Fruit fly (Drosophila melanogaster) whole organism, embryonic: ENCODE data around the gene PGRP-SD.

Experiments used
- ATbp ChIP-seq: fragments of 200-800 bp; sonication (Bioruptor generic); optimal IDR thresholded peaks from 2 replicates; lab custom pipeline; 2017; ENCODE audit warnings: missing biosample characterization, mild to moderate bottlenecking, missing genetic modification characterization, missing genetic modification reagents
- Abd-B ChIP-seq: fragments of 200-800 bp; sonication (Bioruptor generic); optimal IDR thresholded peaks from 2 replicates; lab custom pipeline; 2018; ENCODE audit warnings: missing biosample characterization, mild to moderate bottlenecking, missing genetic modification characterization, moderate library complexity
- Awh ChIP-seq: fragments of 200-800 bp; sonication (Bioruptor generic); IDR thresholded peaks from 2 replicates; pipeline ENCODE4, ENCODE4 v1.3.6; 2022; ENCODE audit warnings: missing biosample characterization, missing genetic modification characterization
- Blimp-1 ChIP-seq: fragments of 200-800 bp; sonication (Bioruptor generic); optimal IDR thresholded peaks from 3 replicates; lab custom pipeline; 2018; ENCODE audit warnings: missing biosample characterization, missing genetic modification characterization, mild to moderate bottlenecking, moderate library complexity, missing genetic modification reagents
- CG10431 ChIP-seq: fragments of 200-800 bp; sonication (Bioruptor generic); optimal IDR thresholded peaks from 3 replicates; lab custom pipeline; 2018; ENCODE audit warnings: missing biosample characterization, mild to moderate bottlenecking, missing genetic modification characterization
- CG10979 ChIP-seq: fragments of 200-800 bp; sonication (Bioruptor generic); optimal IDR thresholded peaks from 2 replicates; lab custom pipeline; 2018; ENCODE audit warnings: missing biosample characterization, mild to moderate bottlenecking, missing genetic modification characterization, moderate library complexity
- CG11398 ChIP-seq: fragments of 200-800 bp; sonication (Bioruptor generic); optimal IDR thresholded peaks from 2 replicates; lab custom pipeline; 2016; ENCODE audit warnings: missing biosample characterization, missing genetic modification characterization
- CG12391 ChIP-seq: fragments of 200-800 bp; sonication (Bioruptor generic); optimal IDR thresholded peaks from 3 replicates; lab custom pipeline; 2018; ENCODE audit warnings: missing biosample characterization, mild to moderate bottlenecking, missing genetic modification characterization, moderate library complexity
- CG12744 ChIP-seq: fragments of 200-800 bp; sonication (Bioruptor generic); optimal IDR thresholded peaks from 2 replicates; lab custom pipeline; 2016; ENCODE audit warnings: missing biosample characterization, missing genetic modification characterization
- CG14014 ChIP-seq: fragments of 200-800 bp; sonication (Bioruptor generic); IDR thresholded peaks from 2 replicates; pipeline ENCODE4 v1.3.6; 2022; ENCODE audit warnings: missing biosample characterization, missing genetic modification characterization
- CG14667 ChIP-seq: fragments of 200-800 bp; sonication (Bioruptor generic); IDR thresholded peaks from 2 replicates; pipeline ENCODE4 v1.3.6; 2022; ENCODE audit warnings: missing biosample characterization, missing genetic modification characterization
- CG15696 ChIP-seq: fragments of 200-800 bp; sonication (Bioruptor generic); optimal IDR thresholded peaks from 2 replicates; lab custom pipeline; 2019; ENCODE audit warnings: missing biosample characterization, mild to moderate bottlenecking, missing genetic modification characterization, moderate library complexity
- CG17328 ChIP-seq: fragments of 200-800 bp; sonication (Bioruptor generic); IDR thresholded peaks from 2 replicates; pipeline ENCODE4 v1.3.6; 2022; ENCODE audit warnings: missing biosample characterization, missing genetic modification characterization
- CG17829 ChIP-seq: fragments of 200-800 bp; optimal IDR thresholded peaks from 2 replicates; lab custom pipeline; 2019; ENCODE audit warnings: missing biosample characterization, mild to moderate bottlenecking, missing genetic modification characterization, moderate library complexity
- CG2116 ChIP-seq: fragments of 200-800 bp; sonication (Bioruptor generic); optimal IDR thresholded peaks from 3 replicates; lab custom pipeline; 2018; ENCODE audit warnings: missing biosample characterization, mild to moderate bottlenecking, missing genetic modification characterization
- CG2199 ChIP-seq: fragments of 200-800 bp; sonication (Bioruptor generic); IDR thresholded peaks from 3 replicates; pipeline ENCODE4 v1.3.6; 2022; ENCODE audit warnings: missing biosample characterization, missing genetic modification characterization
- CG2678 ChIP-seq: fragments of 200-800 bp; sonication (Bioruptor generic); optimal IDR thresholded peaks from 3 replicates; lab custom pipeline; 2019; ENCODE audit warnings: missing biosample characterization, mild to moderate bottlenecking, missing genetic modification characterization, moderate library complexity
- CG30020 ChIP-seq: fragments of 200-800 bp; optimal IDR thresholded peaks from 2 replicates; lab custom pipeline; 2019; ENCODE audit warnings: missing biosample characterization, mild to moderate bottlenecking, missing genetic modification characterization, moderate library complexity
- CG31224 ChIP-seq: fragments of 200-800 bp; sonication (Bioruptor generic); IDR thresholded peaks from 2 replicates; pipeline ENCODE4 v1.3.6; 2022; ENCODE audit warnings: missing biosample characterization, missing genetic modification characterization
- CG31441 ChIP-seq: fragments of 200-800 bp; sonication (Bioruptor generic); IDR thresholded peaks from 2 replicates; pipeline ENCODE4 v1.3.6; 2022; ENCODE audit warnings: missing biosample characterization, missing genetic modification characterization
- CG43689 ChIP-seq: fragments of 200-800 bp; sonication (Bioruptor generic); IDR thresholded peaks from 2 replicates; pipeline ENCODE4 v1.3.6; 2022; ENCODE audit warnings: missing biosample characterization, missing genetic modification characterization
- CG4404 ChIP-seq: fragments of 200-800 bp; sonication (Bioruptor generic); IDR thresholded peaks from 2 replicates; pipeline ENCODE4 v1.3.6; 2022; ENCODE audit warnings: missing biosample characterization, missing genetic modification characterization
- CG5953 ChIP-seq: fragments of 200-800 bp; sonication (Bioruptor generic); IDR thresholded peaks from 2 replicates; pipeline ENCODE4 v1.3.6; 2022; ENCODE audit warnings: missing biosample characterization, missing genetic modification characterization
- CG8388 ChIP-seq: fragments of 200-800 bp; sonication (Bioruptor generic); optimal IDR thresholded peaks from 2 replicates; lab custom pipeline; 2019; ENCODE audit warnings: missing biosample characterization, mild to moderate bottlenecking, missing genetic modification characterization, moderate library complexity
- Dip2 ChIP-seq: fragments of 200-800 bp; sonication (Bioruptor generic); IDR thresholded peaks from 2 replicates; pipeline ENCODE4 v1.3.6; 2022; ENCODE audit warnings: missing biosample characterization, missing genetic modification characterization
- Ets65A ChIP-seq: fragments of 200-800 bp; sonication (Bioruptor generic); peaks from one replicate; lab custom pipeline; 2016; ENCODE audit warnings: missing biosample characterization, missing genetic modification characterization
- Oli ChIP-seq: fragments of 200-800 bp; sonication (Bioruptor generic); optimal IDR thresholded peaks from 2 replicates; lab custom pipeline; 2018; ENCODE audit warnings: missing biosample characterization, mild to moderate bottlenecking, missing genetic modification characterization, moderate library complexity
- Ssrp ChIP-seq: fragments of 200-800 bp; sonication (Bioruptor generic); optimal IDR thresholded peaks from 2 replicates; lab custom pipeline; 2018; ENCODE audit warnings: missing biosample characterization, mild to moderate bottlenecking, missing genetic modification characterization, moderate library complexity
- bab2 ChIP-seq: fragments of 200-800 bp; sonication (Bioruptor generic); optimal IDR thresholded peaks from 2 replicates; lab custom pipeline; 2016; ENCODE audit warnings: missing biosample characterization, missing genetic modification characterization
- chif ChIP-seq, 2 experiments: fragments of 200-800 bp; sonication (Bioruptor generic); optimal IDR thresholded peaks; 3 replicates each; lab custom pipeline; 2016; ENCODE audit warnings: missing biosample characterization in 2 of 2, missing genetic modification characterization in 2 of 2
- dmrt11E ChIP-seq: fragments of 200-800 bp; sonication (Bioruptor generic); optimal IDR thresholded peaks from 3 replicates; lab custom pipeline; 2018; ENCODE audit warnings: missing biosample characterization, mild to moderate bottlenecking, missing genetic modification characterization, moderate library complexity
- dpn ChIP-seq, 2 experiments: fragments of 200-800 bp; sonication (Bioruptor generic); optimal IDR thresholded peaks; 3 replicates each; lab custom pipeline; 2016; ENCODE audit warnings: missing biosample characterization in 2 of 2, missing genetic modification characterization in 2 of 2
- ewg ChIP-seq: fragments of 200-800 bp; sonication (Bioruptor generic); optimal IDR thresholded peaks from 3 replicates; lab custom pipeline; 2017; ENCODE audit warnings: mild to moderate bottlenecking, missing biosample characterization, missing genetic modification reagents, missing genetic modification characterization
- fd96Cb ChIP-seq: fragments of 200-800 bp; sonication (Bioruptor generic); optimal IDR thresholded peaks from 2 replicates; lab custom pipeline; 2018; ENCODE audit warnings: missing biosample characterization, mild to moderate bottlenecking, missing genetic modification characterization, moderate library complexity
- grn ChIP-seq: fragments of 200-800 bp; sonication (Bioruptor generic); optimal IDR thresholded peaks from 3 replicates; lab custom pipeline; 2017; ENCODE audit warnings: missing biosample characterization, missing genetic modification characterization
- gsb-n ChIP-seq: fragments of 200-800 bp; sonication (Bioruptor generic); optimal IDR thresholded peaks from 3 replicates; lab custom pipeline; 2018; ENCODE audit warnings: missing biosample characterization, mild to moderate bottlenecking, missing genetic modification characterization
- gt ChIP-seq: fragments of 200-800 bp; sonication (Bioruptor generic); IDR thresholded peaks from 2 replicates; pipeline ENCODE4 v1.3.6; 2022; ENCODE audit warnings: missing biosample characterization, missing genetic modification characterization
- ind ChIP-seq: fragments of 200-800 bp; sonication (Bioruptor generic); optimal IDR thresholded peaks from 3 replicates; lab custom pipeline; 2016; ENCODE audit warnings: missing biosample characterization, missing genetic modification characterization
- lmd ChIP-seq: fragments of 200-800 bp; sonication (Bioruptor generic); IDR thresholded peaks from 2 replicates; pipeline ENCODE4 v1.3.6; 2022; ENCODE audit warnings: missing biosample characterization, missing genetic modification characterization
- pan ChIP-seq, 4 experiments: fragments of >200 bp in 3 of 4; fragments of 200-800 bp in 1 of 4; sonication (Bioruptor generic) in 1 of 4; optimal IDR thresholded peaks in 3 of 4; IDR thresholded peaks in 1 of 4; 2 replicates each; pipeline versions ENCODE4 v1.3.6 to Lab custom; 2017 to 2022; ENCODE audit warnings: missing biosample characterization in 2 of 4, missing genetic modification characterization in 2 of 4, mixed read lengths in 1 of 4
- pb ChIP-seq: fragments of 200-800 bp; sonication (Bioruptor generic); optimal IDR thresholded peaks from 3 replicates; lab custom pipeline; 2016; ENCODE audit warnings: missing biosample characterization, missing genetic modification characterization
- pnt ChIP-seq: fragments of 200-800 bp; sonication (Bioruptor generic); optimal IDR thresholded peaks from 3 replicates; lab custom pipeline; 2016; ENCODE audit warnings: missing biosample characterization, missing genetic modification characterization
- pum ChIP-seq: fragments of 200-800 bp; sonication (Bioruptor generic); optimal IDR thresholded peaks from 2 replicates; lab custom pipeline; 2016; ENCODE audit warnings: missing biosample characterization, missing genetic modification characterization
- ranshi ChIP-seq: fragments of 200-800 bp; sonication (Bioruptor generic); IDR thresholded peaks from 2 replicates; pipeline ENCODE4 v1.3.6; 2022; ENCODE audit warnings: missing biosample characterization, missing genetic modification characterization
- row ChIP-seq: fragments of 200-800 bp; sonication (Bioruptor generic); IDR thresholded peaks from 3 replicates; pipeline ENCODE4 v1.3.6; 2022; ENCODE audit warnings: missing biosample characterization, missing genetic modification characterization
- sens-2 ChIP-seq: fragments of 200-800 bp; sonication (Bioruptor generic); IDR thresholded peaks from 2 replicates; pipeline ENCODE4 v1.3.6; 2022; ENCODE audit warnings: missing biosample characterization, missing genetic modification characterization
- sisA ChIP-seq: fragments of 200-800 bp; sonication (Bioruptor generic); IDR thresholded peaks from 2 replicates; pipeline ENCODE4 v1.3.6; 2022; ENCODE audit warnings: missing biosample characterization, missing genetic modification characterization
- tgo ChIP-seq: fragments of 200-800 bp; sonication (Bioruptor generic); IDR thresholded peaks from 3 replicates; pipeline ENCODE4 v1.3.6; 2022; ENCODE audit warnings: missing biosample characterization, missing genetic modification characterization
- ttk ChIP-seq: fragments of 200-800 bp; sonication (Bioruptor generic); IDR thresholded peaks from 2 replicates; pipeline ENCODE4 v2.1.2; 2022; ENCODE audit warnings: missing biosample characterization, missing genetic modification characterization

The PGRP-SD gene

DNA sequence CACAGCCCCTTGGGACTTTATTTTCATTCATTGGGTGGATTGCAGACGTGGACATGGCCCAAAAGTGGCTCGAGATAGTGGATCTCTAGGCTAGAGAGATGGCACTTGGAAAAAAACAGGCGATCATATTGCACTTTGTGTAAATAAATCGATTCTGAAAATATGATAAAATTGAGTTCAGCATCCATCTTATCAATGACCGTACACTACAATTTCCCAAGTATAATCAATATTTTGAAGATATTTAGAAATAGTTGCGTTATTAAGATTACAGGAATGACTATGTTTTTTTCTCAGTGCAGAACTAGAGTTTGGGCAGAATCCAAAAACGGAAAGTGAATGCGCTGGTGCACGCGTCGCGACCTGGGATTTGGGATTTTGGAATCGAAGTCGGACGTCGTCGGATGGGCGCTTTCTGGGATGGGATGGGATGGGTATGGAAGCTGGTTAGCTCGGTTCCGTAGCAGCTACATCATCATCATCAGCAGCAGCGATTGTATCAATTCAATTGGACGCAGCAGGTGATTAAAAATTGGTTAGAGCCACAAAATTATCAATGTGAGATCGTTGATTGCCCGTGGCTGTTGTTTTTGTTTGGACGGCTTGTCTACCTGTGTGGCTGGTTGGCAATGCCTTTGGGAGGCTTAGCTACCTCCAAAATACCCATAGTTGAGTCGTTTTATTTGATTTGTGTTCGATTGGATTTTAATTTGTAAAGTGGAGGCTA is 16.1 kb upstream of the PGRP-SD start (continued):
- TF ChIP-seq CG12391 (tag; lab: Kevin White, UChicago), result peak; percentile 35
- 0 out of 3 replicates have a peak, but pooled peaks have one; percentile 35 for TF ChIP-seq CG2199 (GFP tag; lab: Robert Waterston, UW)
- TF ChIP-seq lmd, result peak; percentile 50; the same call in 1 of the 2 replicates
- TF ChIP-seq Ets65A (GFP tag; lab: Kevin White, UChicago), result peak; percentile 90
- no peak for TF ChIP-seq gt (GFP tag; lab: Robert Waterston, UW)
- no peak for TF ChIP-seq CG14014 (GFP tag; lab: Robert Waterston, UW)
- peak; percentile 83 for TF ChIP-seq grn
- TF ChIP-seq CG10979, result peak; percentile 70
- TF ChIP-seq fd96Cb (tag; lab: Kevin White, UChicago), result peak; percentile 55
- TF ChIP-seq CG12744, result no peak
- peak; percentile 46 for TF ChIP-seq row
- TF ChIP-seq CG8388, result peak; percentile 43
- peak; percentile 47 for TF ChIP-seq ATbp (GFP tag; lab: Kevin White, UChicago)
- peak; percentile 55 for TF ChIP-seq CG2678 (tag; lab: Kevin White, UChicago)
- peak; percentile 6 for TF ChIP-seq pb
- peak; percentile 49 for TF ChIP-seq Ssrp (tag; lab: Kevin White, UChicago)
- TF ChIP-seq chif (GFP tag; optimal IDR thresholded peaks at IDR 0.05; lab: Kevin White, UChicago), result peak in 1 of 2 experiments; percentile 29
- TF ChIP-seq CG11398 (GFP tag; lab: Kevin White, UChicago), result no peak
- TF ChIP-seq CG5953 (GFP tag; lab: Robert Waterston, UW), result no peak
- peak; percentile 11 for TF ChIP-seq Abd-B (GFP tag; lab: Kevin White, UChicago)
- peak; percentile 49; the same call in 1 of the 2 replicates for TF ChIP-seq CG31441 (GFP tag; lab: Robert Waterston, UW)
- peak; percentile 47 for TF ChIP-seq dmrt11E (tag; lab: Kevin White, UChicago)
- no peak for TF ChIP-seq CG10431 (GFP tag; lab: Kevin White, UChicago)
- TF ChIP-seq sens-2 (GFP tag; lab: Robert Waterston, UW), result no peak
- peak; percentile 37 for TF ChIP-seq pum (GFP tag; lab: Kevin White, UChicago)
- TF ChIP-seq CG43689 (GFP tag; lab: Robert Waterston, UW), result no peak
- TF ChIP-seq CG31224 (GFP tag; lab: Robert Waterston, UW), result no peak
- peak; percentile 16 for TF ChIP-seq pnt
- peak; percentile 48 for TF ChIP-seq sisA (GFP tag; lab: Robert Waterston, UW)
- TF ChIP-seq CG30020 (tag; lab: Kevin White, UChicago), result no peak
- TF ChIP-seq Dip2 (GFP tag; lab: Robert Waterston, UW), result no peak
- peak; percentile 52; the same call in 2 of the 3 replicates for TF ChIP-seq tgo (GFP tag; lab: Robert Waterston, UW)
- TF ChIP-seq ranshi, result 0 out of 2 replicates have a peak, but pooled peaks have one; percentile 22
- no peak for TF ChIP-seq CG15696 (tag; lab: Kevin White, UChicago)
- no peak for TF ChIP-seq CG4404 (GFP tag; lab: Robert Waterston, UW)
- TF ChIP-seq CG2116 (GFP tag; lab: Kevin White, UChicago), result no peak
- TF ChIP-seq CG17328, result 0 out of 2 replicates have a peak, but pooled peaks have one; percentile 37
- no peak for TF ChIP-seq ewg
- peak in 1 of 2 experiments; percentile 24 for TF ChIP-seq dpn (GFP tag; optimal IDR thresholded peaks at IDR 0.05; lab: Kevin White, UChicago)
- no peak for TF ChIP-seq CG14667 (GFP tag; lab: Robert Waterston, UW)
- peak; percentile 40 for TF ChIP-seq gsb-n (tag; lab: Kevin White, UChicago)
- no peak for TF ChIP-seq pan (optimal IDR thresholded peaks at IDR 0.05; lab: Kevin White, UChicago)
- TF ChIP-seq pan (GFP tag; optimal IDR thresholded peaks at IDR 0.05 in 1 of 2, IDR thresholded peaks at IDR 0.05 in 1 of 2), result peak in 1 of 2 experiments; percentile 25
- TF ChIP-seq CG17829 (tag; lab: Kevin White, UChicago), result peak; percentile 27
- TF ChIP-seq ttk (GFP tag; lab: Robert Waterston, UW), result peak; percentile 48; the same call in 1 of the 2 replicates
- peak; percentile 19 for TF ChIP-seq Oli (tag; lab: Kevin White, UChicago)
- peak; percentile 27 for TF ChIP-seq bab2
- TF ChIP-seq Awh, result peak; percentile 73
- TF ChIP-seq Blimp-1 (GFP tag; lab: Kevin White, UChicago), result peak; percentile 92
- TF ChIP-seq ind (GFP tag; lab: Kevin White, UChicago), result peak; percentile 15
